Worm (Caenorhabditis elegans): ENCODE results near the gene Y4C6A.4.

DNA sequence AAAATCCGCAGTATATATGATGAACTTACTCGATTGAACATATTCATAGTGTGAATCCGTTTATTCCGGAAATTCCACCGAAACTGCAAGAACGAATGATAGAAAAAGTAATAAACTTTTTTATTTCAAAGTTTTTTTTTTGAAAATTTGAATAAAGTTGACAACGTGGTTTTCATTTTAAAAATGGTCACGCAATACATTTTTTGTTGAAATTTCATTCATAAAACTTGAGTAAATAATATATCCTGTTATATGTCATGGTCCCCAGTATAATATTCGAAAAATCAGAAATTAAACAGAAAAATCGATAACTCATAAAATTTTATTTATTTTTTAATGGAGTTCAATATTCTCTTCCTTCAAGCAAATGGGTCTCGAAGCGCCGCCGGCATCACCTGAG, 41.6 kb upstream of the Y4C6A.4 start, which contains the start of gene ZK616.65:
- no peak for TF ChIP-seq fos-1 (tag; optimal IDR thresholded peaks at IDR 0.05)
- no peak for TF ChIP-seq ama-1 (optimal IDR thresholded peaks at IDR 0.05)
- no peak for TF ChIP-seq lin-15B (tag; optimal IDR thresholded peaks at IDR 0.05)
- TF ChIP-seq daf-12 (tag; optimal IDR thresholded peaks at IDR 0.05): no peak
- no peak for TF ChIP-seq ZK546.5 (tag; optimal IDR thresholded peaks at IDR 0.05)
- no peak for TF ChIP-seq unc-62 (GFP tag; optimal IDR thresholded peaks at IDR 0.05)
- no peak for TF ChIP-seq snpc-4 (tag; optimal IDR thresholded peaks at IDR 0.05)
- TF ChIP-seq pqm-1 (tag; optimal IDR thresholded peaks at IDR 0.05): no peak
- no peak for TF ChIP-seq ceh-16 (tag; optimal IDR thresholded peaks at IDR 0.05)
- TF ChIP-seq nhr-76 (tag; optimal IDR thresholded peaks at IDR 0.05): no peak
- TF ChIP-seq ceh-82 (tag; optimal IDR thresholded peaks at IDR 0.05): no peak

Data from whole organism, L3 larva.